Worm (Caenorhabditis elegans) whole organism, late embryonic: ENCODE data around the gene daf-31.

ENCODE experiments used
- F13H6.1 ChIP-seq: sonication (generic microtip); optimal IDR thresholded peaks from 2 replicates; lab custom pipeline; 2016; ENCODE audit warnings: missing genetic modification characterization, missing compliant biosample characterization
- ahr-1 ChIP-seq: sonication (generic microtip); optimal IDR thresholded peaks from 2 replicates; lab custom pipeline; 2016; ENCODE audit warnings: missing genetic modification characterization, missing compliant biosample characterization
- ceh-30 ChIP-seq: fragments of 150-350 bp; optimal IDR thresholded peaks from 2 replicates; lab custom pipeline; 2014; ENCODE audit warnings: missing biosample characterization, missing genetic modification characterization
- ceh-6 ChIP-seq: fragments of 200-800 bp; sonication (Bioruptor generic); optimal IDR thresholded peaks from 2 replicates; lab custom pipeline; 2018; ENCODE audit warnings: mild to moderate bottlenecking, missing genetic modification characterization, missing compliant biosample characterization
- dmd-4 ChIP-seq: sonication (generic microtip); optimal IDR thresholded peaks from 2 replicates; lab custom pipeline; 2016; ENCODE audit warnings: borderline replicate concordance, missing genetic modification characterization, missing compliant biosample characterization
- dve-1 ChIP-seq: sonication (generic microtip); optimal IDR thresholded peaks from 2 replicates; lab custom pipeline; 2017; ENCODE audit warnings: antibody characterized with exemption, mild to moderate bottlenecking, missing genetic modification characterization, missing compliant biosample characterization
- fkh-10 ChIP-seq: fragments of 150-350 bp; optimal IDR thresholded peaks from 2 replicates; lab custom pipeline; 2014; ENCODE audit warnings: missing biosample characterization, missing genetic modification reagents, missing genetic modification characterization
- gmeb-2 ChIP-seq: sonication (generic microtip); optimal IDR thresholded peaks from 2 replicates; lab custom pipeline; 2016; ENCODE audit warnings: missing genetic modification characterization, inconsistent platforms, missing compliant biosample characterization
- hlh-8 ChIP-seq: sonication (generic microtip); optimal IDR thresholded peaks from 2 replicates; lab custom pipeline; 2016; ENCODE audit warnings: missing genotype, missing genetic modification characterization, missing compliant biosample characterization
- mec-3 ChIP-seq: sonication (generic microtip); optimal IDR thresholded peaks from 2 replicates; lab custom pipeline; 2016; ENCODE audit warnings: borderline replicate concordance, missing genetic modification characterization, missing compliant biosample characterization
- pqm-1 ChIP-seq: sonication (generic microtip); optimal IDR thresholded peaks from 2 replicates; lab custom pipeline; 2016; ENCODE audit warnings: missing genetic modification characterization, missing compliant biosample characterization
- sox-2 ChIP-seq: fragments of 200-800 bp; sonication (Bioruptor generic); IDR thresholded peaks from 2 replicates; pipeline ENCODE4 v1.3.6; 2022; ENCODE audit warnings: missing genetic modification reagents, missing genetic modification characterization, missing compliant biosample characterization
- sox-4 ChIP-seq: sonication (generic microtip); optimal IDR thresholded peaks from 2 replicates; lab custom pipeline; 2017; ENCODE audit warnings: mild to moderate bottlenecking, missing genetic modification characterization, inconsistent platforms, missing compliant biosample characterization

ce11 chrIV:8307408-8307807, 17.3 kb downstream of the daf-31 start:
- TF ChIP-seq ceh-30 (tag; lab: Kevin White, UChicago) (no peak), ahr-1 (tag; lab: Kevin White, UChicago) (no peak), sox-4 (no peak), mec-3 (tag; lab: Kevin White, UChicago) (no peak), dve-1 (tag; lab: Kevin White, UChicago) (no peak), ceh-6 (GFP tag; lab: Kevin White, UChicago) (no peak), gmeb-2 (tag; lab: Kevin White, UChicago) (no peak), F13H6.1 (tag; lab: Kevin White, UChicago) (no peak), hlh-8 (tag; lab: Kevin White, UChicago) (no peak), sox-2 (GFP tag; lab: Robert Waterston, UW) (no peak), fkh-10 (GFP tag; lab: Kevin White, UChicago) (no peak), pqm-1 (tag; lab: Kevin White, UChicago) (no peak), dmd-4 (tag; lab: Kevin White, UChicago) (no peak)
